Fruit fly (Drosophila melanogaster) whole organism, embryonic: Measurements from ENCODE around the gene hob.

Experiments
- Bgb ChIP-seq: fragments of 200-800 bp; sonication (Bioruptor generic); IDR thresholded peaks from 2 replicates; pipeline ENCODE4 v1.3.6; 2022; ENCODE audit warnings: missing biosample characterization, missing genetic modification characterization; ENCODE audit not compliant: partially characterized antibody
- CG10267 ChIP-seq: fragments of 200-800 bp; sonication (Bioruptor generic); optimal IDR thresholded peaks from 2 replicates; lab custom pipeline; 2018; ENCODE audit warnings: missing biosample characterization, mild to moderate bottlenecking, missing genetic modification characterization, moderate library complexity
- CG14441 ChIP-seq: fragments of 200-800 bp; sonication (Bioruptor generic); IDR thresholded peaks from 2 replicates; pipeline ENCODE4 v1.3.6; 2022; ENCODE audit warnings: missing biosample characterization, missing genetic modification characterization
- CG1602 ChIP-seq: fragments of 200-800 bp; sonication (Bioruptor generic); optimal IDR thresholded peaks from 3 replicates; lab custom pipeline; 2016; ENCODE audit warnings: missing biosample characterization, missing genetic modification characterization
- CG17328 ChIP-seq: fragments of 200-800 bp; sonication (Bioruptor generic); IDR thresholded peaks from 2 replicates; pipeline ENCODE4 v1.3.6; 2022; ENCODE audit warnings: missing biosample characterization, missing genetic modification characterization
- CG17568 ChIP-seq: fragments of 200-800 bp; sonication (Bioruptor generic); optimal IDR thresholded peaks from 2 replicates; lab custom pipeline; 2018; ENCODE audit warnings: missing biosample characterization, mild to moderate bottlenecking, missing genetic modification characterization, moderate library complexity
- CG18011 ChIP-seq: fragments of 200-800 bp; sonication (Bioruptor generic); optimal IDR thresholded peaks from 2 replicates; lab custom pipeline; 2017; ENCODE audit warnings: missing biosample characterization, missing genetic modification characterization, mild to moderate bottlenecking, moderate library complexity, missing genotype
- CG1832 ChIP-seq: fragments of 200-800 bp; sonication (Bioruptor generic); optimal IDR thresholded peaks from 2 replicates; lab custom pipeline; 2017; ENCODE audit warnings: missing biosample characterization, mild to moderate bottlenecking, missing genetic modification characterization, inconsistent platforms
- CG18599 ChIP-seq: fragments of 200-800 bp; sonication (Bioruptor generic); optimal IDR thresholded peaks from 3 replicates; lab custom pipeline; 2017; ENCODE audit warnings: missing biosample characterization, missing genetic modification characterization, mild to moderate bottlenecking, moderate library complexity, missing genetic modification reagents
- CG2678 ChIP-seq: fragments of 200-800 bp; sonication (Bioruptor generic); optimal IDR thresholded peaks from 3 replicates; lab custom pipeline; 2019; ENCODE audit warnings: missing biosample characterization, mild to moderate bottlenecking, missing genetic modification characterization, moderate library complexity
- CG2875 ChIP-seq: fragments of 200-800 bp; sonication (Bioruptor generic); optimal IDR thresholded peaks from 2 replicates; lab custom pipeline; 2017; ENCODE audit warnings: missing biosample characterization, mild to moderate bottlenecking, missing genetic modification characterization, missing genetic modification reagents
- CG32772 ChIP-seq: fragments of 200-800 bp; sonication (Bioruptor generic); IDR thresholded peaks from 2 replicates; pipeline ENCODE4 v1.3.6; 2022; ENCODE audit warnings: missing biosample characterization, missing genetic modification characterization
- CG8281 ChIP-seq: fragments of 200-800 bp; sonication (Bioruptor generic); optimal IDR thresholded peaks from 2 replicates; lab custom pipeline; 2018; ENCODE audit warnings: missing biosample characterization, mild to moderate bottlenecking, missing genetic modification characterization, moderate library complexity
- CG8359 ChIP-seq: fragments of 200-800 bp; sonication (Bioruptor generic); optimal IDR thresholded peaks from 2 replicates; lab custom pipeline; 2017; ENCODE audit warnings: missing biosample characterization, mild to moderate bottlenecking, missing genetic modification characterization, borderline replicate concordance
- CG9797 ChIP-seq: fragments of 200-800 bp; sonication (Bioruptor generic); optimal IDR thresholded peaks from 3 replicates; lab custom pipeline; 2018; ENCODE audit warnings: missing biosample characterization, mild to moderate bottlenecking, missing genetic modification characterization
- CG9876 ChIP-seq: fragments of 200-800 bp; sonication (Bioruptor generic); optimal IDR thresholded peaks from 2 replicates; lab custom pipeline; 2016; ENCODE audit warnings: missing biosample characterization, missing genetic modification characterization
- CHES-1-like ChIP-seq: fragments of 200-800 bp; sonication (Bioruptor generic); optimal IDR thresholded peaks from 2 replicates; lab custom pipeline; 2016; ENCODE audit warnings: missing biosample characterization, missing genetic modification characterization
- CTCF ChIP-seq: fragments of 200-800 bp; sonication (Bioruptor generic); optimal IDR thresholded peaks from 2 replicates; lab custom pipeline; 2017; ENCODE audit warnings: missing biosample characterization, mild to moderate bottlenecking, missing genetic modification characterization, moderate library complexity
- Doc2 ChIP-seq: fragments of 200-800 bp; sonication (Bioruptor generic); IDR thresholded peaks from 2 replicates; pipeline ENCODE4 v1.3.6; 2022; ENCODE audit warnings: missing biosample characterization, missing genetic modification characterization
- Elba2 ChIP-seq: fragments of 200-800 bp; sonication (Bioruptor generic); optimal IDR thresholded peaks from 3 replicates; lab custom pipeline; 2016; ENCODE audit warnings: missing biosample characterization, missing genetic modification characterization
- HHEX ChIP-seq: fragments of 200-800 bp; sonication (Bioruptor generic); optimal IDR thresholded peaks from 3 replicates; lab custom pipeline; 2017; ENCODE audit warnings: missing biosample characterization, mild to moderate bottlenecking, missing genetic modification characterization, missing genetic modification reagents
- Hand ChIP-seq: fragments of 200-800 bp; sonication (Bioruptor generic); optimal IDR thresholded peaks from 2 replicates; lab custom pipeline; 2017; ENCODE audit warnings: mild to moderate bottlenecking, missing biosample characterization, missing genetic modification reagents, missing genetic modification characterization
- Jarid2 ChIP-seq: fragments of 200-800 bp; sonication (Bioruptor generic); optimal IDR thresholded peaks from 3 replicates; lab custom pipeline; 2017; ENCODE audit warnings: mild to moderate bottlenecking, missing biosample characterization, missing genetic modification reagents, missing genetic modification characterization
- Kr ChIP-seq: fragments of 200-800 bp; sonication (Bioruptor generic); optimal IDR thresholded peaks from 2 replicates; lab custom pipeline; 2017; ENCODE audit warnings: missing biosample characterization, mild to moderate bottlenecking, missing genetic modification characterization
- MBD-R2 ChIP-seq: fragments of 200-800 bp; sonication (Bioruptor generic); IDR thresholded peaks from 2 replicates; pipeline ENCODE4 v1.3.6; 2022; ENCODE audit warnings: missing biosample characterization, missing genetic modification characterization
- Oli ChIP-seq: fragments of 200-800 bp; sonication (Bioruptor generic); optimal IDR thresholded peaks from 2 replicates; lab custom pipeline; 2018; ENCODE audit warnings: missing biosample characterization, mild to moderate bottlenecking, missing genetic modification characterization, moderate library complexity
- Opbp ChIP-seq: fragments of 200-800 bp; sonication (Bioruptor generic); IDR thresholded peaks from 3 replicates; pipeline ENCODE4 v1.3.6; 2022; ENCODE audit warnings: missing biosample characterization, missing genetic modification characterization; ENCODE audit not compliant: partially characterized antibody
- PHDP ChIP-seq: fragments of 200-800 bp; sonication (Bioruptor generic); optimal IDR thresholded peaks from 3 replicates; lab custom pipeline; 2018; ENCODE audit warnings: missing biosample characterization, mild to moderate bottlenecking, missing genetic modification characterization, moderate library complexity
- Rx ChIP-seq: fragments of 200-800 bp; sonication (Bioruptor generic); IDR thresholded peaks from 2 replicates; pipeline ENCODE4 v1.3.6; 2022; ENCODE audit warnings: missing biosample characterization, missing genetic modification characterization
- Scr ChIP-seq: fragments of 200-800 bp; sonication (Bioruptor generic); IDR thresholded peaks from 2 replicates; pipeline ENCODE4 v1.3.6; 2022; ENCODE audit warnings: missing biosample characterization, missing genetic modification characterization; ENCODE audit not compliant: partially characterized antibody
- Spps ChIP-seq: fragments of 200-800 bp; sonication (Bioruptor generic); optimal IDR thresholded peaks from 2 replicates; lab custom pipeline; 2018; ENCODE audit warnings: missing biosample characterization, mild to moderate bottlenecking, missing genetic modification characterization
- br ChIP-seq: fragments of >200 bp; optimal IDR thresholded peaks from 2 replicates; lab custom pipeline; 2017
- btn ChIP-seq: fragments of 200-800 bp; sonication (Bioruptor generic); optimal IDR thresholded peaks from 2 replicates; lab custom pipeline; 2016; ENCODE audit warnings: missing biosample characterization, missing genetic modification characterization
- grau ChIP-seq: fragments of 200-800 bp; optimal IDR thresholded peaks from 3 replicates; lab custom pipeline; 2019; ENCODE audit warnings: missing biosample characterization, mild to moderate bottlenecking, missing genetic modification characterization, moderate library complexity
- ind ChIP-seq: fragments of 200-800 bp; sonication (Bioruptor generic); optimal IDR thresholded peaks from 3 replicates; lab custom pipeline; 2016; ENCODE audit warnings: missing biosample characterization, missing genetic modification characterization
- jing ChIP-seq: fragments of 200-800 bp; sonication (Bioruptor generic); optimal IDR thresholded peaks from 2 replicates; lab custom pipeline; 2018; ENCODE audit warnings: missing biosample characterization, mild to moderate bottlenecking, missing genetic modification characterization
- kni ChIP-seq: fragments of 200-800 bp; sonication (Bioruptor generic); optimal IDR thresholded peaks from 3 replicates; lab custom pipeline; 2017; ENCODE audit warnings: mild to moderate bottlenecking, missing biosample characterization, missing genetic modification reagents, missing genetic modification characterization
- lab ChIP-seq: fragments of 200-800 bp; sonication (Bioruptor generic); optimal IDR thresholded peaks from 3 replicates; lab custom pipeline; 2017; ENCODE audit warnings: missing biosample characterization, missing genetic modification characterization, mild to moderate bottlenecking, moderate library complexity, missing genetic modification reagents
- nerfin-2 ChIP-seq: fragments of 200-800 bp; sonication (Bioruptor generic); IDR thresholded peaks from 2 replicates; pipeline ENCODE4 v1.3.6; 2022; ENCODE audit warnings: missing biosample characterization, missing genetic modification characterization; ENCODE audit not compliant: partially characterized antibody
- otp ChIP-seq: fragments of 200-800 bp; sonication (Bioruptor generic); IDR thresholded peaks from 3 replicates; pipeline ENCODE4, ENCODE4 v1.3.6; 2022; ENCODE audit warnings: missing biosample characterization, missing genetic modification characterization
- pan ChIP-seq, 4 experiments: fragments of >200 bp in 3 of 4; fragments of 200-800 bp in 1 of 4; sonication (Bioruptor generic) in 1 of 4; optimal IDR thresholded peaks in 3 of 4; IDR thresholded peaks in 1 of 4; 2 replicates each; pipeline versions ENCODE4 v1.3.6 to Lab custom; 2017 to 2022; ENCODE audit warnings: missing biosample characterization in 2 of 4, missing genetic modification characterization in 2 of 4, mixed read lengths in 1 of 4
- pfk ChIP-seq: fragments of 200-800 bp; sonication (Bioruptor generic); optimal IDR thresholded peaks from 2 replicates; lab custom pipeline; 2018; ENCODE audit warnings: missing biosample characterization, mild to moderate bottlenecking, missing genetic modification characterization, moderate library complexity
- phol ChIP-seq: fragments of 200-800 bp; sonication (Bioruptor generic); optimal IDR thresholded peaks from 3 replicates; lab custom pipeline; 2018; ENCODE audit warnings: missing biosample characterization, mild to moderate bottlenecking, missing genetic modification characterization, moderate library complexity
- pum ChIP-seq: fragments of 200-800 bp; sonication (Bioruptor generic); optimal IDR thresholded peaks from 2 replicates; lab custom pipeline; 2016; ENCODE audit warnings: missing biosample characterization, missing genetic modification characterization
- ssp ChIP-seq: fragments of 200-800 bp; sonication (Bioruptor generic); IDR thresholded peaks from 2 replicates; pipeline ENCODE4 v1.3.6; 2022; ENCODE audit warnings: missing biosample characterization, missing genetic modification characterization
- tio ChIP-seq: fragments of 200-800 bp; sonication (Bioruptor generic); optimal IDR thresholded peaks from 2 replicates; lab custom pipeline; 2017; ENCODE audit warnings: missing biosample characterization, missing genetic modification characterization, inconsistent platforms
- twi ChIP-seq: fragments of 200-800 bp; optimal IDR thresholded peaks from 2 replicates; lab custom pipeline; 2019; ENCODE audit warnings: missing biosample characterization, mild to moderate bottlenecking, missing genetic modification characterization, moderate library complexity
- usp ChIP-seq: fragments of >200 bp; optimal IDR thresholded peaks from 2 replicates; lab custom pipeline; 2017; ENCODE audit warnings: missing biosample characterization, missing genetic modification characterization
- vnd ChIP-seq: fragments of 200-800 bp; sonication (Bioruptor generic); IDR thresholded peaks from 3 replicates; pipeline ENCODE4 v1.3.6; 2022; ENCODE audit warnings: missing biosample characterization, missing genetic modification characterization; ENCODE audit not compliant: partially characterized antibody
- zen ChIP-seq: fragments of 200-800 bp; sonication (Bioruptor generic); optimal IDR thresholded peaks from 3 replicates; lab custom pipeline; 2018; ENCODE audit warnings: missing biosample characterization, mild to moderate bottlenecking, missing genetic modification characterization, moderate library complexity

hob gene

DNA sequence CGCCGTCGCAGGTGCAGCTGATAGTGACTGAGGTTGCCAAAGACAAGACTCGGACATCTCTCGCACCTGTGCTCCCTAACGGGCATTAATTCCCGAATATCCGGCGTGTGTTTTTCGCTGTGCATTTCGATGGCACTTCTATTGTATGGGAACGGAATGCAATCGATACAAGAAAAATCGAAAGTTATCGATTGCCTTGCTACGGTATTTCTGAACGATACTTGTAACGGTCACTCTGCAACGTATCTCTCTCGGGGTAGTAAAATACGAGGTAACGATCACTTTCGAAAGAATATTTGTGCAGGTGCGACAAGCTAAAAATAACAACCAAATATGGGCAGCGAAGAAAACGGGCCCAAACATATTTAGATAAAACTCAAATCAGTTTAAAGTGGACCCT, 53.8 kb downstream of the hob start, which contains the start of gene CG32280 (continued):
- TF ChIP-seq pan (optimal IDR thresholded peaks at IDR 0.05; lab: Kevin White, UChicago) (no peak), pan (GFP tag; optimal IDR thresholded peaks at IDR 0.05 in 1 of 2, IDR thresholded peaks at IDR 0.05 in 1 of 2) (no peak), kni (no peak), Oli (tag; lab: Kevin White, UChicago) (no peak), Opbp (GFP tag; lab: Robert Waterston, UW) (peak; percentile 87; the same call in 2 of the 3 replicates), CG17568 (GFP tag; lab: Kevin White, UChicago) (no peak), nerfin-2 (GFP tag; lab: Robert Waterston, UW) (peak; percentile 81), Doc2 (GFP tag; lab: Robert Waterston, UW) (no peak), ind (GFP tag; lab: Kevin White, UChicago) (no peak), CG2875 (GFP tag; lab: Kevin White, UChicago) (no peak), Kr (GFP tag; lab: Kevin White, UChicago) (no peak), Jarid2 (GFP tag; lab: Kevin White, UChicago) (no peak), MBD-R2 (peak; percentile 82), CG32772 (no peak), CTCF (GFP tag; lab: Kevin White, UChicago) (no peak), tio (no peak), CG1602 (no peak), phol (tag; lab: Kevin White, UChicago) (peak; percentile 29), CG8359 (GFP tag; lab: Kevin White, UChicago) (no peak), Scr (GFP tag; lab: Robert Waterston, UW) (peak; percentile 84), CG8281 (no peak), pfk (GFP tag; lab: Kevin White, UChicago) (peak; percentile 69), CG9797 (GFP tag; lab: Kevin White, UChicago) (peak; percentile 77), Bgb (GFP tag; lab: Robert Waterston, UW) (peak; percentile 95), br (lab: Kevin White, UChicago) (no peak), CG9876 (GFP tag; lab: Kevin White, UChicago) (no peak), PHDP (tag; lab: Kevin White, UChicago) (peak; percentile 4), Elba2 (GFP tag; lab: Kevin White, UChicago) (no peak), vnd (GFP tag; lab: Robert Waterston, UW) (peak; percentile 84), zen (no peak), Hand (no peak), CG17328 (GFP tag; lab: Robert Waterston, UW) (no peak), jing (GFP tag; lab: Kevin White, UChicago) (no peak), CG1832 (no peak), otp (no peak), btn (no peak), CHES-1-like (GFP tag; lab: Kevin White, UChicago) (no peak), ssp (no peak), CG10267 (peak; percentile 48), pum (GFP tag; lab: Kevin White, UChicago) (peak; percentile 6), CG18599 (GFP tag; lab: Kevin White, UChicago) (no peak), CG14441 (GFP tag; lab: Robert Waterston, UW) (peak; percentile 46; the same call in 1 of the 2 replicates), CG2678 (tag; lab: Kevin White, UChicago) (no peak), grau (tag; lab: Kevin White, UChicago) (peak; percentile 30), usp (GFP tag; lab: Kevin White, UChicago) (no peak), twi (tag; lab: Kevin White, UChicago) (no peak), lab (GFP tag; lab: Kevin White, UChicago) (no peak), Rx (GFP tag; lab: Robert Waterston, UW) (no peak), HHEX (GFP tag; lab: Kevin White, UChicago) (peak; percentile 47), Spps (tag; lab: Kevin White, UChicago) (no peak), CG18011 (GFP tag; lab: Kevin White, UChicago) (no peak)
